Fruit fly (Drosophila melanogaster) whole organism, pupa: ENCODE measurements around the gene slou.

Experiments
- CG10348 ChIP-seq: fragments of 200-800 bp; sonication (Bioruptor generic); IDR thresholded peaks from 2 replicates; pipeline ENCODE4 v1.3.6; 2022; ENCODE audit warnings: missing biosample characterization, missing genetic modification characterization
- CG12605 ChIP-seq: fragments of 200-800 bp; sonication (Bioruptor generic); IDR thresholded peaks from 2 replicates; pipeline ENCODE4 v1.3.6; 2022; ENCODE audit warnings: missing biosample characterization, missing genetic modification characterization
- CG13204 ChIP-seq: fragments of 200-800 bp; sonication (Bioruptor generic); optimal IDR thresholded peaks from 2 replicates; lab custom pipeline; 2018; ENCODE audit warnings: missing biosample characterization, mild to moderate bottlenecking, missing genetic modification characterization, moderate library complexity
- CG14655 ChIP-seq: fragments of 200-800 bp; sonication (Bioruptor generic); optimal IDR thresholded peaks from 3 replicates; lab custom pipeline; 2017; ENCODE audit warnings: mild to moderate bottlenecking, missing biosample characterization, missing genetic modification reagents, missing genetic modification characterization
- CG15710 ChIP-seq: fragments of 200-800 bp; sonication (Bioruptor generic); optimal IDR thresholded peaks from 2 replicates; lab custom pipeline; 2018; ENCODE audit warnings: missing biosample characterization, mild to moderate bottlenecking, missing genetic modification characterization, moderate library complexity
- CG17806 ChIP-seq: fragments of 200-800 bp; sonication (Bioruptor generic); optimal IDR thresholded peaks from 2 replicates; lab custom pipeline; 2018; ENCODE audit warnings: missing biosample characterization, mild to moderate bottlenecking, missing genetic modification characterization, moderate library complexity
- CG32121 ChIP-seq: fragments of 200-800 bp; sonication (Bioruptor generic); IDR thresholded peaks from 2 replicates; pipeline ENCODE4 v1.3.6; 2022; ENCODE audit warnings: missing biosample characterization, missing genetic modification characterization
- CG34367 ChIP-seq: fragments of 200-800 bp; sonication (Bioruptor generic); optimal IDR thresholded peaks from 2 replicates; lab custom pipeline; 2018; ENCODE audit warnings: missing biosample characterization, mild to moderate bottlenecking, missing genetic modification characterization
- CG4496 ChIP-seq: fragments of 200-800 bp; sonication (Bioruptor generic); IDR thresholded peaks from 3 replicates; pipeline ENCODE4 v1.3.6; 2022; ENCODE audit warnings: missing biosample characterization, missing genetic modification characterization
- CG8159 ChIP-seq: fragments of 200-800 bp; sonication (Bioruptor generic); optimal IDR thresholded peaks from 3 replicates; lab custom pipeline; 2018; ENCODE audit warnings: missing biosample characterization, mild to moderate bottlenecking, missing genetic modification characterization, moderate library complexity
- CG8301 ChIP-seq: fragments of 200-800 bp; sonication (Bioruptor generic); optimal IDR thresholded peaks from 2 replicates; lab custom pipeline; 2018; ENCODE audit warnings: missing biosample characterization, mild to moderate bottlenecking, missing genetic modification characterization
- CG9948 ChIP-seq: fragments of 200-800 bp; sonication (Bioruptor generic); optimal IDR thresholded peaks from 2 replicates; lab custom pipeline; 2018; ENCODE audit warnings: missing biosample characterization, mild to moderate bottlenecking, missing genetic modification characterization, moderate library complexity
- D1 ChIP-seq: fragments of 200-800 bp; sonication (Bioruptor generic); optimal IDR thresholded peaks from 2 replicates; lab custom pipeline; 2018; ENCODE audit warnings: missing biosample characterization, mild to moderate bottlenecking, missing genetic modification characterization, moderate library complexity
- EcR ChIP-seq: fragments of 200-800 bp; sonication (Bioruptor generic); optimal IDR thresholded peaks from 3 replicates; lab custom pipeline; 2019; ENCODE audit warnings: missing biosample characterization, missing genetic modification characterization, mild to moderate bottlenecking, moderate library complexity, missing genetic modification reagents
- Ets98B ChIP-seq: fragments of 200-800 bp; sonication (Bioruptor generic); IDR thresholded peaks from 2 replicates; pipeline ENCODE4 v1.3.6; 2022; ENCODE audit warnings: missing biosample characterization, missing genetic modification characterization
- Pif1A ChIP-seq: fragments of 200-800 bp; sonication (Bioruptor generic); optimal IDR thresholded peaks from 3 replicates; lab custom pipeline; 2016; ENCODE audit warnings: missing biosample characterization, missing genetic modification characterization
- Pif1B ChIP-seq: fragments of 200-800 bp; sonication (Bioruptor generic); optimal IDR thresholded peaks from 3 replicates; lab custom pipeline; 2016; ENCODE audit warnings: missing biosample characterization, missing genetic modification characterization
- Snoo ChIP-seq: fragments of 200-800 bp; sonication (Bioruptor generic); optimal IDR thresholded peaks from 3 replicates; lab custom pipeline; 2017; ENCODE audit warnings: missing biosample characterization, mild to moderate bottlenecking, missing genetic modification characterization, inconsistent platforms
- fd96Ca ChIP-seq: fragments of 200-800 bp; sonication (Bioruptor generic); IDR thresholded peaks from 3 replicates; pipeline ENCODE4 v1.3.6; 2022; ENCODE audit warnings: missing biosample characterization, missing genetic modification characterization
- gl ChIP-seq: fragments of 200-800 bp; sonication (Bioruptor generic); optimal IDR thresholded peaks from 2 replicates; lab custom pipeline; 2018; ENCODE audit warnings: missing biosample characterization, mild to moderate bottlenecking, missing genetic modification characterization
- rn ChIP-seq: fragments of 200-800 bp; sonication (Bioruptor generic); IDR thresholded peaks from 2 replicates; pipeline ENCODE4 v1.3.6; 2022; ENCODE audit warnings: missing biosample characterization, missing genetic modification characterization

The slou gene

dm6 chr3R:21596151-21596802, 39.3 kb upstream of the slou start:
- TF ChIP-seq CG13204 (GFP tag; lab: Kevin White, UChicago) (no peak), D1 (tag; lab: Kevin White, UChicago) (no peak), CG8159 (tag; lab: Kevin White, UChicago) (no peak), Pif1A (GFP tag; lab: Kevin White, UChicago) (no peak), CG34367 (tag; lab: Kevin White, UChicago) (no peak), CG15710 (tag; lab: Kevin White, UChicago) (no peak), rn (GFP tag; lab: Robert Waterston, UW) (no peak), CG10348 (no peak), CG12605 (GFP tag; lab: Robert Waterston, UW) (no peak), CG14655 (peak; percentile 42), gl (no peak), fd96Ca (GFP tag; lab: Robert Waterston, UW) (0 out of 3 replicates have a peak, but pooled peaks have one; percentile 13), CG32121 (GFP tag; lab: Robert Waterston, UW) (0 out of 2 replicates have a peak, but pooled peaks have one; percentile 32), CG8301 (tag; lab: Kevin White, UChicago) (peak; percentile 24), Snoo (tag; lab: Kevin White, UChicago) (no peak), CG17806 (tag; lab: Kevin White, UChicago) (no peak), CG4496 (GFP tag; lab: Robert Waterston, UW) (no peak)

dm6 chr3R:21594417-21594892, 37.5 kb upstream of the slou start:
- peak; percentile 38 for TF ChIP-seq CG9948 (tag; lab: Kevin White, UChicago)
- TF ChIP-seq CG10348: no peak
- peak; percentile 57; the same call in 1 of the 3 replicates for TF ChIP-seq CG4496 (GFP tag; lab: Robert Waterston, UW)
- peak; percentile 17 for TF ChIP-seq Pif1A (GFP tag; lab: Kevin White, UChicago)
- TF ChIP-seq CG17806 (tag; lab: Kevin White, UChicago): peak; percentile 10
- TF ChIP-seq CG8159 (tag; lab: Kevin White, UChicago): no peak
- TF ChIP-seq CG8301 (tag; lab: Kevin White, UChicago): peak; percentile 55
- TF ChIP-seq CG14655: peak; percentile 82
- TF ChIP-seq EcR: no peak
- TF ChIP-seq Snoo (tag; lab: Kevin White, UChicago): no peak

- no peak for TF ChIP-seq Snoo (tag; lab: Kevin White, UChicago)
- no peak for TF ChIP-seq CG12605 (GFP tag; lab: Robert Waterston, UW)
- TF ChIP-seq CG13204 (GFP tag; lab: Kevin White, UChicago): peak; percentile 12
- 0 out of 3 replicates have a peak, but pooled peaks have one; percentile 18 for TF ChIP-seq CG4496 (GFP tag; lab: Robert Waterston, UW)
- no peak for TF ChIP-seq CG17806 (tag; lab: Kevin White, UChicago)
- no peak for TF ChIP-seq CG34367 (tag; lab: Kevin White, UChicago)
- no peak for TF ChIP-seq CG14655
- TF ChIP-seq CG32121 (GFP tag; lab: Robert Waterston, UW): no peak
- no peak for TF ChIP-seq CG8301 (tag; lab: Kevin White, UChicago)
- TF ChIP-seq Ets98B (GFP tag; lab: Robert Waterston, UW): no peak
- no peak for TF ChIP-seq CG9948 (tag; lab: Kevin White, UChicago)
- TF ChIP-seq gl: no peak
- no peak for TF ChIP-seq CG15710 (tag; lab: Kevin White, UChicago)
- TF ChIP-seq EcR: no peak
These were observed 36.9 kb upstream of the slou start for dm6 chr3R:21593735-21594345.

dm6 chr3R:21593079-21593478, 36.1 kb upstream of the slou start:
- TF ChIP-seq fd96Ca (GFP tag; lab: Robert Waterston, UW) (no peak), rn (GFP tag; lab: Robert Waterston, UW) (no peak), CG34367 (tag; lab: Kevin White, UChicago) (no peak), Ets98B (GFP tag; lab: Robert Waterston, UW) (no peak), CG32121 (GFP tag; lab: Robert Waterston, UW) (no peak), Pif1A (GFP tag; lab: Kevin White, UChicago) (no peak), CG12605 (GFP tag; lab: Robert Waterston, UW) (no peak), CG15710 (tag; lab: Kevin White, UChicago) (no peak)

- TF ChIP-seq EcR (peak; percentile 60), CG34367 (tag; lab: Kevin White, UChicago) (peak; percentile 30), CG8159 (tag; lab: Kevin White, UChicago) (peak; percentile 17), gl (peak; percentile 70), fd96Ca (GFP tag; lab: Robert Waterston, UW) (0 out of 3 replicates have a peak, but pooled peaks have one; percentile 35), CG13204 (GFP tag; lab: Kevin White, UChicago) (peak; percentile 76), CG12605 (GFP tag; lab: Robert Waterston, UW) (peak; percentile 60), Pif1B (GFP tag; lab: Kevin White, UChicago) (no peak), rn (GFP tag; lab: Robert Waterston, UW) (no peak), CG15710 (tag; lab: Kevin White, UChicago) (peak; percentile 1), Pif1A (GFP tag; lab: Kevin White, UChicago) (peak; percentile 15), CG9948 (tag; lab: Kevin White, UChicago) (no peak)
These were observed 35.0 kb upstream of the slou start for dm6 chr3R:21591962-21592361.
